Worm (Caenorhabditis elegans) whole organism, early embryonic: ENCODE data around the gene abt-4.

Source experiments
- B0310.2 ChIP-seq: sonication (generic microtip); optimal IDR thresholded peaks from 2 replicates; lab custom pipeline; 2016; ENCODE audit warnings: mild to moderate bottlenecking, missing genetic modification characterization, missing compliant biosample characterization
- F13C5.2 ChIP-seq: sonication (generic microtip); optimal IDR thresholded peaks from 2 replicates; lab custom pipeline; 2017; ENCODE audit warnings: mild to moderate bottlenecking, missing genetic modification characterization, inconsistent platforms, missing compliant biosample characterization
- aly-1 ChIP-seq: sonication (generic microtip); optimal IDR thresholded peaks from 2 replicates; lab custom pipeline; 2016; ENCODE audit warnings: missing genetic modification characterization, missing compliant biosample characterization
- ama-1 ChIP-seq: fragments of 150-350 bp; optimal IDR thresholded peaks from 2 replicates; lab custom pipeline; 2014
- ceh-13 ChIP-seq: fragments of 200-800 bp; sonication (Bioruptor generic); optimal IDR thresholded peaks from 2 replicates; lab custom pipeline; 2018; ENCODE audit warnings: mild to moderate bottlenecking, missing genetic modification characterization, missing compliant biosample characterization
- ceh-36 ChIP-seq: sonication (generic microtip); optimal IDR thresholded peaks from 2 replicates; lab custom pipeline; 2016; ENCODE audit warnings: missing genetic modification characterization, inconsistent platforms, missing compliant biosample characterization
- ets-7 ChIP-seq: sonication (generic microtip); optimal IDR thresholded peaks from 2 replicates; lab custom pipeline; 2016; ENCODE audit warnings: missing genotype, missing genetic modification characterization, missing compliant biosample characterization
- flt-1 ChIP-seq: fragments of 200-800 bp; sonication (Bioruptor generic); IDR thresholded peaks from 2 replicates; pipeline ENCODE4 v1.3.6; 2022; ENCODE audit warnings: missing genetic modification characterization, missing compliant biosample characterization
- hmbx-1 ChIP-seq: sonication (generic microtip); optimal IDR thresholded peaks from 2 replicates; lab custom pipeline; 2016; ENCODE audit warnings: mild to moderate bottlenecking, missing genetic modification characterization, missing compliant biosample characterization
- hmg-4 ChIP-seq: fragments of 200-800 bp; sonication (Bioruptor generic); optimal IDR thresholded peaks from 2 replicates; lab custom pipeline; 2018; ENCODE audit warnings: mild to moderate bottlenecking, missing genetic modification characterization, missing compliant biosample characterization
- hnd-1 ChIP-seq: sonication (generic microtip); optimal IDR thresholded peaks from 2 replicates; lab custom pipeline; 2016; ENCODE audit warnings: missing genetic modification characterization, missing compliant biosample characterization
- pes-1 ChIP-seq: fragments of 200-800 bp; sonication (Bioruptor generic); IDR thresholded peaks from 2 replicates; pipeline ENCODE4 v1.3.6; 2022; ENCODE audit warnings: missing genetic modification reagents, missing genetic modification characterization, missing compliant biosample characterization
- scrt-1 ChIP-seq: fragments of 200-800 bp; sonication (Bioruptor generic); IDR thresholded peaks from 2 replicates; pipeline ENCODE4 v1.3.6; 2022; ENCODE audit warnings: missing genetic modification characterization, missing compliant biosample characterization
- sea-1 ChIP-seq: fragments of 200-800 bp; sonication (Bioruptor generic); conservative IDR thresholded peaks from 2 replicates; pipeline ENCODE4 v1.3.6; 2022; ENCODE audit warnings: missing genetic modification characterization, missing compliant biosample characterization
- tbx-11 ChIP-seq: fragments of 200-800 bp; sonication (Bioruptor generic); IDR thresholded peaks from 2 replicates; pipeline ENCODE4 v1.3.6; 2022; ENCODE audit warnings: missing genetic modification characterization, missing compliant biosample characterization
- tbx-37 ChIP-seq: fragments of 200-800 bp; sonication (Bioruptor generic); conservative IDR thresholded peaks from 2 replicates; pipeline ENCODE4 v1.3.6; 2022; ENCODE audit warnings: missing genetic modification reagents, missing genetic modification characterization, missing compliant biosample characterization
- tra-4 ChIP-seq: sonication (generic microtip); optimal IDR thresholded peaks from 2 replicates; lab custom pipeline; 2017; ENCODE audit warnings: missing genetic modification characterization, missing compliant biosample characterization

abt-4 gene

DNA sequence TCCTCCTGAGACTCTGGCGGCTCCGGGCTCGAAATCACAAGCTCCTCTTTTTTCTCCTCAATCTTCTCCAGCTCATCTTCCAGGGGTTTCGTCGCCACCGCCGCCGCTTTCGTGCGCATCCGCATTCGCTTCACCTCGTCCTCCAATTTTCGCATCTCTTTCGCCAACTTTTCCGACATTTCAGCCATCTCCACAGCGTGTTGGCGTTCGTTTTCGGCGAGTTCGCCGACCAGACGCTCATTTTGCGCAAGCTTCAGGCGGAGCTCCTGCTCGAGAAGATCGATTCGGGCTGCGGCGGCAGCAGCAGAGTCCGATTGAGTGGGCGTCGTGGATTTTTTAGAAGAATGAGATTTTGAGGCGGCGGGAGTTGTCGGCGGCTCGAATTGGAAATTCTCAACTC lies 27.3 kb downstream of the abt-4 start:
- no peak for TF ChIP-seq ama-1
- TF ChIP-seq pes-1 (GFP tag; lab: Robert Waterston, UW) = no peak
- TF ChIP-seq hnd-1 (tag; lab: Kevin White, UChicago) = no peak
- TF ChIP-seq hmg-4 (GFP tag; lab: Kevin White, UChicago) = no peak
- no peak for TF ChIP-seq flt-1 (GFP tag; lab: Robert Waterston, UW)
- no peak for TF ChIP-seq B0310.2 (tag; lab: Kevin White, UChicago)
- TF ChIP-seq ceh-36 (tag; lab: Kevin White, UChicago) = no peak
- no peak for TF ChIP-seq tra-4
- TF ChIP-seq F13C5.2 = no peak
- no peak for TF ChIP-seq scrt-1 (GFP tag; lab: Robert Waterston, UW)
- TF ChIP-seq tbx-11 (GFP tag; lab: Robert Waterston, UW) = no peak
- TF ChIP-seq sea-1 (GFP tag; lab: Robert Waterston, UW) = no peak

DNA sequence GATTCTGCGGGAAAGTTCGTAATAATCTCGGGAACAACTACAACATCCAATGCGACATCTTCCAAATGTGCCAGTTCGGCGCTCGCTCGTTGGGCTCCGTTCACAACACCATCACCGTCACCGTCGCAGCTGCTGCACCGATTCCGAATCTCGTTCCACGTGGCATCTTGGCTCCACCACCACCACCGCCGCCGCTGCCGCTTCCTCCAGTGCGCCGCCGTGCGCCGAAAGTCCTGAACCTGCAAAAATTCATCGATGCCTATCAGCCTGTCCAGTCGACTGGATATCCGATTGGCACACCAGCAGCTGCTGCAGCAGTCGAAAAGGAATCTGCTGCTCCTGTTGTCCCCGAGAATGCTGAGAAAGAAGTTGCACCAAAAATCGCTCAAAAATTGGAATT lies 32.1 kb downstream of the abt-4 start:
- TF ChIP-seq ceh-13 (GFP tag; lab: Kevin White, UChicago) = no peak
- peak; percentile 32 for TF ChIP-seq aly-1 (tag; lab: Kevin White, UChicago)

DNA sequence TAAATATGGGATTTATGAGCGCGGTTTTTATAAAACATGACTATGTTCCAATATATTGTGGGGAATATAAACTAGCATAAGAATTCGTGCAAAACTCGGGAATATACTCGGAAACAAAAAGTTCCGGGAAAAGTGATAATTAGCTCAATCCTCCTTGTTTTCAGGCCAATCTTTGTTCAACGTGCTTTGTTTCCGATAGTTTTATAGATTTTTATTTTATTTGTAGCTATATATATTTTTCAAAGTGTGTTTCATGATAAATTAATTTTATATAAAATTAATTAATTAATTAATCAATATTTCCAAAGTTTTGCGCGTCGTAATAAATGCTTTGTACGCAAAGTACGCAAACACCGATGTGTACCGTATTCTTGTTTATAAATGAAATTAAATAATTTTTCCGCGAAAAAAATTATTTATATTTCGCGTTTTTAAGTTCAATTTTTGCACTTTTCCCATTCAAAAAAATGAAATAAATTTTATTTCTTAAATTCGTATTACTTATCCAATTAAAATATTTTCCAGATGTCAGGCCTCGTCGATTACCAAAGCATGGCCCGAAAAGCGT lies 33.0 kb downstream of the abt-4 start, which contains the start of gene F33E11.2:
F33E11.2 (plus strand) TSS at position 524 of the 568 bp plus-strand sequence.
- TF ChIP-seq flt-1 (GFP tag; lab: Robert Waterston, UW) = no peak
- TF ChIP-seq tra-4 = no peak
- TF ChIP-seq aly-1 (tag; lab: Kevin White, UChicago) = no peak
- TF ChIP-seq ceh-36 (tag; lab: Kevin White, UChicago) = no peak

DNA sequence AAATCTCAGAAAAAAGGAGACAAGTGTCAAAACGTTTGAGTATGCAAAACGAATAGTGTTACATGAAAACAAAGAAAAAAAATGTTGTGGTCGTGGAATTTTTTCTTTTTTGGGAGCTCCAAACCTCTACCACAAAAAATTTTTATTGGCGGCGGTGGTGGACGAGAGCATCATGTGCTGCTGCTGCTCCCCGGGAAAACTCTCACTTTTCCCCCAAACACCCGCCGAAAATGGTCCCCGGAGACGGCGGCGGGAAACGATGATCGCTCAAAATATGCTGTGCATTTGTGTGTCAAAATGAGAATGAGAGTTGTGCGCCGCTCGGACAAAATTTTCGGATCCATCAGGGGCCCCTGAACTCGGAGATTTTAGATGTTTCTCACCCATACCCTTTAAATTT lies 34.7 kb downstream of the abt-4 start:
- TF ChIP-seq F13C5.2 (no peak), scrt-1 (GFP tag; lab: Robert Waterston, UW) (no peak), tbx-37 (GFP tag; lab: Robert Waterston, UW) (no peak), flt-1 (GFP tag; lab: Robert Waterston, UW) (no peak), pes-1 (GFP tag; lab: Robert Waterston, UW) (no peak), tbx-11 (GFP tag; lab: Robert Waterston, UW) (no peak), hnd-1 (tag; lab: Kevin White, UChicago) (no peak), ama-1 (no peak), ceh-36 (tag; lab: Kevin White, UChicago) (no peak), ceh-13 (GFP tag; lab: Kevin White, UChicago) (no peak), sea-1 (GFP tag; lab: Robert Waterston, UW) (no peak), tra-4 (no peak), ets-7 (no peak)

DNA sequence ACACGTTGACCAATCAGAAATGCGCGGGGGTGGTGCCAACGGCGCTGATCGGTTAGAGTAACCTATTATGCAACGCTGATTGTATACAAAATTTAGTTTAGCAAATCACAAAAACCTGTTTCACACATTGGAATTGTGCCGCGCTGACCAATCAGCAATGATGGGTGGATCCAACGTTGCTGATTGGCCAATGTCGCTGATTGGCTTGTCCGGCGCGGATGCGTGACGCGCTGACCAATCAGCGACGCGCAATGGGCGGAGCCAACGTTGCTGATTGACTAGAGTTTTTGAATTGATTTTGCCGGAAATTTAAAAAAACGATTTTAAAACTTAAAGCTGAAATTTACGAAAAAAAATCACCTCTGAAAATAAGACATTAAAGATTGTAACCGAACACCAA lies 45.2 kb downstream of the abt-4 start:
- no peak for TF ChIP-seq flt-1 (GFP tag; lab: Robert Waterston, UW)
- TF ChIP-seq ceh-36 (tag; lab: Kevin White, UChicago) = no peak
- TF ChIP-seq tra-4 = no peak
- no peak for TF ChIP-seq hnd-1 (tag; lab: Kevin White, UChicago)
- no peak for TF ChIP-seq F13C5.2
- no peak for TF ChIP-seq hmbx-1 (tag; lab: Kevin White, UChicago)
- no peak for TF ChIP-seq sea-1 (GFP tag; lab: Robert Waterston, UW)
- no peak for TF ChIP-seq pes-1 (GFP tag; lab: Robert Waterston, UW)
- TF ChIP-seq tbx-11 (GFP tag; lab: Robert Waterston, UW) = no peak
- TF ChIP-seq aly-1 (tag; lab: Kevin White, UChicago) = no peak
- TF ChIP-seq ceh-13 (GFP tag; lab: Kevin White, UChicago) = no peak
- no peak for TF ChIP-seq ets-7
- no peak for TF ChIP-seq hmg-4 (GFP tag; lab: Kevin White, UChicago)
- no peak for TF ChIP-seq scrt-1 (GFP tag; lab: Robert Waterston, UW)
- no peak for TF ChIP-seq ama-1
- no peak for TF ChIP-seq tbx-37 (GFP tag; lab: Robert Waterston, UW)
- TF ChIP-seq B0310.2 (tag; lab: Kevin White, UChicago) = no peak

DNA sequence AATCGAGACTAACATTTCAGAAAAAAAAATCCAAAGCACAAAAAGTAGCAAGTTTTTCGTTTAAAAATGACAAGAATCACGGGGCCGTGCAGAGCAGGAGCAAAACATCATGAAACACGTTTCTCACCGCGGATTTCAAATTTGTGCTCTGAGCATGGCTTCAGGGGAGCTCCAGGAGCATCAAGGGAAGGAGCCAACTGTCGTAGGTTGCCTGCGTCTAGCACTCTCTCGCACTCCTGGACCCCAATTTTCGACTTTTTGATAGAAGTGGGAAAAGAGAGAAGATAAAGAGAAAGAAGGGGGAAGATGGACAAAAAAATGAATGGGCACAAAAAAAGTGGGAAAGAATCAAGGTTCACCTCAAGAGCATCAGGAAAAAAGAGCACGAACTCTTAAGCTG lies 45.7 kb downstream of the abt-4 start:
- TF ChIP-seq tbx-11 (GFP tag; lab: Robert Waterston, UW) (no peak), B0310.2 (tag; lab: Kevin White, UChicago) (no peak), hmg-4 (GFP tag; lab: Kevin White, UChicago) (no peak), ama-1 (no peak), hmbx-1 (tag; lab: Kevin White, UChicago) (no peak)

DNA sequence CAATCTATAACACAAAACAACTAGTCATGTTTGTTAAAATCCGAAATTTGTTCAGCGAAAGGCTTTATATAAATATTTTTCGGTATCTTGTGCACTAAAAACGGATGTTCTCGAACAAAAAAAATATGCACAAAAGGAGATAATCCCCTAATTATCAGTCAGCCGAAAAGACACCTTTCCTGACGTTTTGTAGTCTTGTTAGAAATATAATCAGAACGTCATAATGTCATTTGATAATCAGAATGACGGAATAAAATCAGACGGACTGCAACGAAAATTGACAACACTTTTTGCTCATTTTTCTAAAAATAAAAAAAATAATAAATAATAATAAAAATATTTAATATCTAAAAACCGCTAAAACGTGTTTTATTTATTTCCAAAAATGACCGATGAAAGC lies 46.6 kb downstream of the abt-4 start:
- TF ChIP-seq sea-1 (GFP tag; lab: Robert Waterston, UW) (no peak), tbx-37 (GFP tag; lab: Robert Waterston, UW) (no peak), ama-1 (no peak), tra-4 (no peak), F13C5.2 (no peak), flt-1 (GFP tag; lab: Robert Waterston, UW) (no peak), hmbx-1 (tag; lab: Kevin White, UChicago) (no peak), ets-7 (no peak), B0310.2 (tag; lab: Kevin White, UChicago) (no peak), pes-1 (GFP tag; lab: Robert Waterston, UW) (no peak), aly-1 (tag; lab: Kevin White, UChicago) (no peak), ceh-36 (tag; lab: Kevin White, UChicago) (no peak), scrt-1 (GFP tag; lab: Robert Waterston, UW) (no peak), hmg-4 (GFP tag; lab: Kevin White, UChicago) (no peak), ceh-13 (GFP tag; lab: Kevin White, UChicago) (no peak), hnd-1 (tag; lab: Kevin White, UChicago) (no peak), tbx-11 (GFP tag; lab: Robert Waterston, UW) (no peak)

DNA sequence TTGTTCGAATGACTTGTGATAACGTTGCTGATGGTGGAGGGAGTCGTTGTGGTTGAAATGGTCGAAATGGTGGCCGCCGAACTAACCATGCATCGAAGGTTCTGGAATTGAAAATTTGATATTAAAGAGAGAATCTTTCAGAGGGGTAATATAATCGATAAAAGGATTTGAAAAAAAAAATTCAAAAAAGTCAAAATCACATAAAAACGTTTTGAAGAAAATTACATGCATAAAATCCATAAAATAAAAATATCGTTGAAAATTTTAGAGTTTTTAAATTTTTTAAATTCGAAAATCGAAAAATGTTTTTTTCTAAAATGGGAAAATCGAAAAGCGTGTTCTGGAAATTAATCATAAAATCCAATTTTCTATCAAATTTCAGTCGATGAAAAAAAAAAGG lies 48.9 kb downstream of the abt-4 start, which contains the start of gene npr-5:
npr-5 (minus strand) TSS at position 101 of the 400 bp plus-strand sequence.
- no peak for TF ChIP-seq hmg-4 (GFP tag; lab: Kevin White, UChicago)
- no peak for TF ChIP-seq ceh-13 (GFP tag; lab: Kevin White, UChicago)
- no peak for TF ChIP-seq hmbx-1 (tag; lab: Kevin White, UChicago)
- TF ChIP-seq sea-1 (GFP tag; lab: Robert Waterston, UW) = no peak
- TF ChIP-seq scrt-1 (GFP tag; lab: Robert Waterston, UW) = no peak
- no peak for TF ChIP-seq pes-1 (GFP tag; lab: Robert Waterston, UW)
- TF ChIP-seq tbx-11 (GFP tag; lab: Robert Waterston, UW) = no peak
- no peak for TF ChIP-seq ets-7
- no peak for TF ChIP-seq tra-4
- TF ChIP-seq flt-1 (GFP tag; lab: Robert Waterston, UW) = no peak
- TF ChIP-seq B0310.2 (tag; lab: Kevin White, UChicago) = no peak
- no peak for TF ChIP-seq hnd-1 (tag; lab: Kevin White, UChicago)
- TF ChIP-seq ama-1 = no peak
- no peak for TF ChIP-seq F13C5.2
